Worm (Caenorhabditis elegans) whole organism, young adult: Measurements from ENCODE around the gene Y56A3A.30.

ENCODE experiments used
- F37B4.10 ChIP-seq: fragments of 200-800 bp; sonication (Bioruptor generic); IDR thresholded peaks from 2 replicates; pipeline ENCODE4 v1.3.6; 2022; ENCODE audit warnings: missing genetic modification characterization, missing compliant biosample characterization
- bed-2 ChIP-seq: fragments of 200-800 bp; sonication (Bioruptor generic); IDR thresholded peaks from 2 replicates; pipeline ENCODE4 v1.3.6; 2022; ENCODE audit warnings: missing genetic modification reagents, missing genetic modification characterization, missing compliant biosample characterization
- snpc-4 ChIP-seq, 5 experiments: fragments of 150-350 bp in 1 of 5; sonication (generic microtip) in 4 of 5; optimal IDR thresholded peaks; 2 replicates each; lab custom pipeline; 2014 to 2018; ENCODE audit warnings: missing genetic modification characterization in 5 of 5, missing biosample characterization in 3 of 5, antibody characterized with exemption in 2 of 5, mild to moderate bottlenecking in 2 of 5, missing compliant biosample characterization in 2 of 5, missing genotype in 2 of 5, moderate library complexity in 2 of 5, missing genetic modification reagents in 1 of 5
- unc-130 ChIP-seq: sonication (generic microtip); optimal IDR thresholded peaks from 2 replicates; lab custom pipeline; 2016; ENCODE audit warnings: missing genetic modification reagents, missing genetic modification characterization, missing compliant biosample characterization
- unc-62 ChIP-seq: fragments of 150-350 bp; optimal IDR thresholded peaks from 2 replicates; lab custom pipeline; 2014; ENCODE audit warnings: missing biosample characterization, missing genetic modification reagents, missing genetic modification characterization

DNA sequence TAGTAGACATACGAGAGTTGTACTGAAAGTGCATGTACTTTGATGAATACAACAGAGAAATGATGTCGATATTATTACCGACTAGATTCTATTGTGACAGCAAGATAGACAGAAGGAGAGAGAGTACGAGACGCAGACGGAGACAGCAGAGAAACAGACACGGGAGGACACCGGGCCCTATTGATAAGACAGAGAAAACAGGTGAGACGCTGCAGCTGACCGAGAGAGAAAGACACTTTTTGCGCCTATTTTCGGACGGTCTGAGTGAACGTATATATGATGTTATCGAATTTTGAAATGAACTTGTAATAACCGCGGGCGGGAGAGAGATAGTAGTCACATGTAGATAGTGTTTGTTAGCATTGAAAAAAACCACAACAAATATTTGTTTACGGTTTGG, 24.4 kb upstream of the Y56A3A.30 start:
- peak; percentile 42 for TF ChIP-seq unc-62
- no peak for TF ChIP-seq snpc-4 (GFP tag; optimal IDR thresholded peaks at IDR 0.05; lab: Kevin White, UChicago)
- no peak for TF ChIP-seq snpc-4 (tag; optimal IDR thresholded peaks at IDR 0.05; lab: Kevin White, UChicago)
- no peak for TF ChIP-seq F37B4.10 (GFP tag; lab: Robert Waterston, UW)
- TF ChIP-seq bed-2, result no peak
- TF ChIP-seq unc-130 (GFP tag; lab: Kevin White, UChicago), result no peak
